Fruit fly (Drosophila melanogaster) whole organism, embryonic: ENCODE measurements around the gene CG6236.

Experiments used
- Bgb ChIP-seq: fragments of 200-800 bp; sonication (Bioruptor generic); IDR thresholded peaks from 2 replicates; pipeline ENCODE4 v1.3.6; 2022; ENCODE audit warnings: missing biosample characterization, missing genetic modification characterization; ENCODE audit not compliant: partially characterized antibody
- CG10267 ChIP-seq: fragments of 200-800 bp; sonication (Bioruptor generic); optimal IDR thresholded peaks from 2 replicates; lab custom pipeline; 2018; ENCODE audit warnings: missing biosample characterization, mild to moderate bottlenecking, missing genetic modification characterization, moderate library complexity
- CG12942 ChIP-seq: fragments of 200-800 bp; sonication (Bioruptor generic); optimal IDR thresholded peaks from 3 replicates; lab custom pipeline; 2016; ENCODE audit warnings: missing biosample characterization, missing genetic modification characterization
- CG13424 ChIP-seq: fragments of 200-800 bp; sonication (Bioruptor generic); optimal IDR thresholded peaks from 2 replicates; lab custom pipeline; 2019; ENCODE audit warnings: missing biosample characterization, mild to moderate bottlenecking, missing genetic modification characterization, moderate library complexity
- CG1529 ChIP-seq: fragments of 200-800 bp; sonication (Bioruptor generic); optimal IDR thresholded peaks from 3 replicates; lab custom pipeline; 2018; ENCODE audit warnings: missing biosample characterization, missing genetic modification characterization
- CG15514 ChIP-seq: fragments of 200-800 bp; sonication (Bioruptor generic); optimal IDR thresholded peaks from 3 replicates; lab custom pipeline; 2017; ENCODE audit warnings: missing biosample characterization, missing genetic modification characterization, mild to moderate bottlenecking, moderate library complexity, missing genetic modification reagents
- CG16813 ChIP-seq: fragments of 200-800 bp; sonication (Bioruptor generic); IDR thresholded peaks from 3 replicates; pipeline ENCODE4 v1.3.6; 2022; ENCODE audit warnings: missing biosample characterization, missing genetic modification characterization; ENCODE audit not compliant: partially characterized antibody
- CG17186 ChIP-seq: fragments of 200-800 bp; sonication (Bioruptor generic); optimal IDR thresholded peaks from 3 replicates; lab custom pipeline; 2017; ENCODE audit warnings: missing biosample characterization, missing genetic modification reagents, missing genetic modification characterization
- CG18476 ChIP-seq: fragments of 200-800 bp; sonication (Bioruptor generic); optimal IDR thresholded peaks from 2 replicates; lab custom pipeline; 2016; ENCODE audit warnings: missing biosample characterization, mild to moderate bottlenecking, missing genetic modification characterization
- CG2116 ChIP-seq: fragments of 200-800 bp; sonication (Bioruptor generic); optimal IDR thresholded peaks from 3 replicates; lab custom pipeline; 2018; ENCODE audit warnings: missing biosample characterization, mild to moderate bottlenecking, missing genetic modification characterization
- CG32767 ChIP-seq: fragments of 200-800 bp; sonication (Bioruptor generic); IDR thresholded peaks from 2 replicates; pipeline ENCODE4 v1.3.6; 2022; ENCODE audit warnings: missing biosample characterization, missing genetic modification characterization
- CG34224 ChIP-seq: fragments of 200-800 bp; sonication (Bioruptor generic); IDR thresholded peaks from 3 replicates; pipeline ENCODE4 v1.3.6; 2022; ENCODE audit warnings: missing biosample characterization, missing genetic modification characterization; ENCODE audit not compliant: partially characterized antibody
- CG34376 ChIP-seq: fragments of 200-800 bp; sonication (Bioruptor generic); optimal IDR thresholded peaks from 2 replicates; lab custom pipeline; 2018; ENCODE audit warnings: missing biosample characterization, mild to moderate bottlenecking, missing genetic modification characterization
- CG4617 ChIP-seq: fragments of 200-800 bp; sonication (Bioruptor generic); optimal IDR thresholded peaks from 3 replicates; lab custom pipeline; 2016; ENCODE audit warnings: missing biosample characterization, missing genetic modification characterization, borderline replicate concordance
- CG6689 ChIP-seq: fragments of 200-800 bp; sonication (Bioruptor generic); IDR thresholded peaks from 2 replicates; pipeline ENCODE4 v1.3.6; 2022; ENCODE audit warnings: missing biosample characterization, missing genetic modification characterization
- CG6791 ChIP-seq: fragments of 200-800 bp; sonication (Bioruptor generic); IDR thresholded peaks from 3 replicates; pipeline ENCODE4 v1.3.6; 2022; ENCODE audit warnings: missing biosample characterization, missing genetic modification characterization; ENCODE audit not compliant: partially characterized antibody
- CG7372 ChIP-seq: fragments of 200-800 bp; sonication (Bioruptor generic); IDR thresholded peaks from 2 replicates; pipeline ENCODE4 v1.3.6; 2022; ENCODE audit warnings: missing biosample characterization, missing genetic modification characterization
- CG7928 ChIP-seq: fragments of 200-800 bp; sonication (Bioruptor generic); optimal IDR thresholded peaks from 2 replicates; lab custom pipeline; 2017; ENCODE audit warnings: missing biosample characterization, mild to moderate bottlenecking, missing genetic modification characterization
- CG8388 ChIP-seq: fragments of 200-800 bp; sonication (Bioruptor generic); optimal IDR thresholded peaks from 2 replicates; lab custom pipeline; 2019; ENCODE audit warnings: missing biosample characterization, mild to moderate bottlenecking, missing genetic modification characterization, moderate library complexity
- CHES-1-like ChIP-seq: fragments of 200-800 bp; sonication (Bioruptor generic); optimal IDR thresholded peaks from 2 replicates; lab custom pipeline; 2016; ENCODE audit warnings: missing biosample characterization, missing genetic modification characterization
- Dek ChIP-seq: fragments of 200-800 bp; sonication (Bioruptor generic); optimal IDR thresholded peaks from 3 replicates; lab custom pipeline; 2019; ENCODE audit warnings: missing biosample characterization, mild to moderate bottlenecking, missing genetic modification characterization, moderate library complexity
- Dll ChIP-seq: fragments of 200-800 bp; sonication (Bioruptor generic); IDR thresholded peaks from 4 replicates; pipeline ENCODE4 v1.3.6; 2022; ENCODE audit warnings: missing biosample characterization, missing genetic modification characterization; ENCODE audit not compliant: partially characterized antibody
- HLH4C ChIP-seq: fragments of 200-800 bp; sonication (Bioruptor generic); IDR thresholded peaks from 3 replicates; pipeline ENCODE4 v1.3.6; 2022; ENCODE audit warnings: missing biosample characterization, missing genetic modification characterization; ENCODE audit not compliant: partially characterized antibody
- Med ChIP-seq: fragments of 200-800 bp; sonication (Bioruptor generic); peaks from one replicate; lab custom pipeline; 2016; ENCODE audit warnings: missing biosample characterization, missing genetic modification characterization, mild to moderate bottlenecking, inconsistent platforms, moderate library complexity
- Myb ChIP-seq: fragments of 200-800 bp; sonication (Bioruptor generic); optimal IDR thresholded peaks from 2 replicates; lab custom pipeline; 2016; ENCODE audit warnings: missing biosample characterization, missing genetic modification characterization
- Nf-YA ChIP-seq: fragments of 200-800 bp; sonication (Bioruptor generic); IDR thresholded peaks from 2 replicates; pipeline ENCODE4 v1.3.6; 2022; ENCODE audit warnings: missing biosample characterization, missing genetic modification characterization
- Optix ChIP-seq: fragments of 200-800 bp; sonication (Bioruptor generic); IDR thresholded peaks from 3 replicates; pipeline ENCODE4 v1.3.6; 2022; ENCODE audit warnings: missing biosample characterization, missing genetic modification characterization
- Ravus ChIP-seq: fragments of 200-800 bp; sonication (Bioruptor generic); IDR thresholded peaks from 2 replicates; pipeline ENCODE4 v1.3.6; 2022; ENCODE audit warnings: missing biosample characterization, missing genetic modification characterization
- Rx ChIP-seq: fragments of 200-800 bp; sonication (Bioruptor generic); IDR thresholded peaks from 2 replicates; pipeline ENCODE4 v1.3.6; 2022; ENCODE audit warnings: missing biosample characterization, missing genetic modification characterization
- Scr ChIP-seq: fragments of 200-800 bp; sonication (Bioruptor generic); IDR thresholded peaks from 2 replicates; pipeline ENCODE4 v1.3.6; 2022; ENCODE audit warnings: missing biosample characterization, missing genetic modification characterization; ENCODE audit not compliant: partially characterized antibody
- Six4 ChIP-seq: fragments of 200-800 bp; sonication (Bioruptor generic); optimal IDR thresholded peaks from 2 replicates; lab custom pipeline; 2016; ENCODE audit warnings: missing biosample characterization, missing genetic modification characterization
- Xbp1 ChIP-seq: fragments of 200-800 bp; sonication (Bioruptor generic); optimal IDR thresholded peaks from 3 replicates; lab custom pipeline; 2016; ENCODE audit warnings: missing biosample characterization, mild to moderate bottlenecking, missing genetic modification characterization
- Xrp1 ChIP-seq: fragments of 200-800 bp; sonication (Bioruptor generic); IDR thresholded peaks from 2 replicates; pipeline ENCODE4 v1.3.6; 2022; ENCODE audit warnings: missing biosample characterization, missing genetic modification characterization
- ab ChIP-seq: fragments of 200-800 bp; sonication (Bioruptor generic); optimal IDR thresholded peaks from 2 replicates; lab custom pipeline; 2016; ENCODE audit warnings: missing biosample characterization, missing genetic modification characterization
- ewg ChIP-seq: fragments of 200-800 bp; sonication (Bioruptor generic); optimal IDR thresholded peaks from 3 replicates; lab custom pipeline; 2017; ENCODE audit warnings: mild to moderate bottlenecking, missing biosample characterization, missing genetic modification reagents, missing genetic modification characterization
- fd102C ChIP-seq: fragments of 200-800 bp; sonication (Bioruptor generic); optimal IDR thresholded peaks from 2 replicates; lab custom pipeline; 2018; ENCODE audit warnings: missing biosample characterization, mild to moderate bottlenecking, missing genetic modification characterization, moderate library complexity
- gfzf ChIP-seq: fragments of 200-800 bp; sonication (Bioruptor generic); optimal IDR thresholded peaks from 2 replicates; lab custom pipeline; 2016; ENCODE audit warnings: missing biosample characterization, mild to moderate bottlenecking, missing genetic modification characterization, moderate library complexity
- jing ChIP-seq: fragments of 200-800 bp; sonication (Bioruptor generic); optimal IDR thresholded peaks from 2 replicates; lab custom pipeline; 2018; ENCODE audit warnings: missing biosample characterization, mild to moderate bottlenecking, missing genetic modification characterization
- otp ChIP-seq: fragments of 200-800 bp; sonication (Bioruptor generic); IDR thresholded peaks from 3 replicates; pipeline ENCODE4, ENCODE4 v1.3.6; 2022; ENCODE audit warnings: missing biosample characterization, missing genetic modification characterization
- phol ChIP-seq: fragments of 200-800 bp; sonication (Bioruptor generic); optimal IDR thresholded peaks from 3 replicates; lab custom pipeline; 2018; ENCODE audit warnings: missing biosample characterization, mild to moderate bottlenecking, missing genetic modification characterization, moderate library complexity
- pum ChIP-seq: fragments of 200-800 bp; sonication (Bioruptor generic); optimal IDR thresholded peaks from 2 replicates; lab custom pipeline; 2016; ENCODE audit warnings: missing biosample characterization, missing genetic modification characterization
- sens ChIP-seq: fragments of 200-800 bp; sonication (Bioruptor generic); peaks from one replicate; lab custom pipeline; 2016; ENCODE audit warnings: missing biosample characterization, missing genetic modification characterization
- sna ChIP-seq: fragments of 200-800 bp; sonication (Bioruptor generic); IDR thresholded peaks from 2 replicates; pipeline ENCODE4 v1.3.6; 2022; ENCODE audit warnings: missing biosample characterization, missing genetic modification characterization; ENCODE audit not compliant: partially characterized antibody
- ssp ChIP-seq: fragments of 200-800 bp; sonication (Bioruptor generic); IDR thresholded peaks from 2 replicates; pipeline ENCODE4 v1.3.6; 2022; ENCODE audit warnings: missing biosample characterization, missing genetic modification characterization
- toy ChIP-seq: fragments of 200-800 bp; sonication (Bioruptor generic); IDR thresholded peaks from 2 replicates; pipeline ENCODE4 v1.3.6; 2022; ENCODE audit warnings: missing biosample characterization, missing genetic modification characterization
- ttk ChIP-seq: fragments of 200-800 bp; sonication (Bioruptor generic); IDR thresholded peaks from 2 replicates; pipeline ENCODE4 v2.1.2; 2022; ENCODE audit warnings: missing biosample characterization, missing genetic modification characterization
- vnd ChIP-seq: fragments of 200-800 bp; sonication (Bioruptor generic); IDR thresholded peaks from 3 replicates; pipeline ENCODE4 v1.3.6; 2022; ENCODE audit warnings: missing biosample characterization, missing genetic modification characterization; ENCODE audit not compliant: partially characterized antibody

The CG6236 gene

dm6 chr3R:15366839-15367238, 38.8 kb upstream of the CG6236 start (continued):
- TF ChIP-seq ttk (peak; percentile 18; the same call in 1 of the 2 replicates), CG6689 (0 out of 2 replicates have a peak, but pooled peaks have one; percentile 29), CG13424 (tag; lab: Kevin White, UChicago) (peak; percentile 40), CG34376 (GFP tag; lab: Kevin White, UChicago) (no peak), CG1529 (no peak), CG18476 (GFP tag; lab: Kevin White, UChicago) (peak; percentile 4), CG32767 (GFP tag; lab: Robert Waterston, UW) (peak; percentile 9; the same call in 1 of the 2 replicates), CG7372 (GFP tag; lab: Robert Waterston, UW) (no peak), CG8388 (GFP tag; lab: Kevin White, UChicago) (peak; percentile 64), Xrp1 (GFP tag; lab: Robert Waterston, UW) (peak; percentile 41; the same call in 1 of the 2 replicates), Xbp1 (GFP tag; lab: Kevin White, UChicago) (peak; percentile 28)

DNA sequence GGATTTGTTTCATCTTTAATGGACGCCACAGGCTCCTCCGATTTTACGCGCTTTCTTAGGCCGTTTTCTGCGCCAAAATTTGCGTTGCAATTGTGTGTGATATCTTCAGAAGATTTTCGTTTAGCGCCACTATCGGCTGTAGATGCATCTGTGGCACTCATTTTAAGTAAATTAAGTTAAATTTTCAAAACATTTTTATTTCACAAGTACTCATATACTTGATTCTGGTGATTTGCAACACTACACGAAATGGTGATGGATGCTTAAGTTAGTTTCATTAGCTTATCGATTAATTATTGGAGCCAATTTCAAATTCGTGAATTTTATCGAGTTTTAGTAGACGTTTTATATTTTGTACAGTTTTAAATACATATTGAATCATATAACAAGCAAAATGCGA, 35.5 kb upstream of the CG6236 start, which contains the start of gene CG6171:
CG6171 (minus strand) TSS at position 250 of the 400 bp plus-strand sequence.
- peak; percentile 48; the same call in 2 of the 3 replicates for TF ChIP-seq CG34224 (GFP tag; lab: Robert Waterston, UW)
- 0 out of 2 replicates have a peak, but pooled peaks have one; percentile 14 for TF ChIP-seq Xrp1 (GFP tag; lab: Robert Waterston, UW)
- TF ChIP-seq CG17186 (GFP tag; lab: Kevin White, UChicago) = no peak
- TF ChIP-seq ewg (GFP tag; lab: Kevin White, UChicago) = no peak
- no peak for TF ChIP-seq Six4 (GFP tag; lab: Kevin White, UChicago)
- no peak for TF ChIP-seq ab
- no peak for TF ChIP-seq Rx
- TF ChIP-seq otp (GFP tag; lab: Robert Waterston, UW) = no peak
- TF ChIP-seq CG7928 (GFP tag; lab: Kevin White, UChicago) = no peak
- TF ChIP-seq CG16813 (GFP tag; lab: Robert Waterston, UW) = 0 out of 3 replicates have a peak, but pooled peaks have one; percentile 29
- peak; percentile 23; the same call in 1 of the 2 replicates for TF ChIP-seq sna (GFP tag; lab: Robert Waterston, UW)
- TF ChIP-seq vnd (GFP tag; lab: Robert Waterston, UW) = no peak; the same call in 2 of the 3 replicates
- no peak for TF ChIP-seq toy (GFP tag; lab: Robert Waterston, UW)
- peak; percentile 92 for TF ChIP-seq CG10267 (tag; lab: Kevin White, UChicago)
- TF ChIP-seq CHES-1-like = no peak
- no peak for TF ChIP-seq ssp (GFP tag; lab: Robert Waterston, UW)
- TF ChIP-seq Med (GFP tag; lab: Kevin White, UChicago) = peak; percentile 82
- peak; percentile 47; the same call in 2 of the 3 replicates for TF ChIP-seq HLH4C
- no peak for TF ChIP-seq Nf-YA
- TF ChIP-seq fd102C (GFP tag; lab: Kevin White, UChicago) = no peak
- no peak for TF ChIP-seq gfzf (GFP tag; lab: Kevin White, UChicago)
- peak; percentile 69; the same call in 3 of the 4 replicates for TF ChIP-seq Dll (GFP tag; lab: Robert Waterston, UW)
- TF ChIP-seq Dek (tag; lab: Kevin White, UChicago) = no peak
- TF ChIP-seq CG18476 (GFP tag; lab: Kevin White, UChicago) = no peak
- TF ChIP-seq CG6791 (GFP tag; lab: Robert Waterston, UW) = peak; percentile 70; the same call in 2 of the 3 replicates
- peak; percentile 18 for TF ChIP-seq CG15514
- no peak for TF ChIP-seq Ravus (GFP tag; lab: Robert Waterston, UW)
- TF ChIP-seq pum (GFP tag; lab: Kevin White, UChicago) = no peak
- peak; percentile 47; the same call in 1 of the 2 replicates for TF ChIP-seq CG32767 (GFP tag; lab: Robert Waterston, UW)
- TF ChIP-seq jing (GFP tag; lab: Kevin White, UChicago) = no peak
- TF ChIP-seq CG2116 (GFP tag; lab: Kevin White, UChicago) = peak; percentile 70
- peak; percentile 37 for TF ChIP-seq Myb
- no peak for TF ChIP-seq Optix
- TF ChIP-seq CG12942 (GFP tag; lab: Kevin White, UChicago) = no peak
- peak; percentile 80 for TF ChIP-seq sens
- TF ChIP-seq CG4617 (GFP tag; lab: Kevin White, UChicago) = peak; percentile 72
- peak; percentile 30; the same call in 1 of the 2 replicates for TF ChIP-seq Bgb (GFP tag; lab: Robert Waterston, UW)
- TF ChIP-seq phol (tag; lab: Kevin White, UChicago) = peak; percentile 41
- peak; percentile 64 for TF ChIP-seq Scr (GFP tag; lab: Robert Waterston, UW)
